Fruit fly (Drosophila melanogaster) whole organism, prepupa: ENCODE measurements around the gene CG34268.

Experiments
- CG3032 ChIP-seq: fragments of 200-800 bp; optimal IDR thresholded peaks from 2 replicates; lab custom pipeline; 2019; ENCODE audit warnings: missing biosample characterization, mild to moderate bottlenecking, missing genetic modification characterization, moderate library complexity
- CG34406 ChIP-seq: fragments of 200-800 bp; sonication (Bioruptor generic); optimal IDR thresholded peaks from 3 replicates; lab custom pipeline; 2016; ENCODE audit warnings: missing biosample characterization, missing genetic modification characterization
- Eip75B ChIP-seq: fragments of 200-800 bp; sonication (Bioruptor generic); optimal IDR thresholded peaks from 3 replicates; lab custom pipeline; 2016; ENCODE audit warnings: missing biosample characterization, missing genetic modification characterization
- Hr4 ChIP-seq: fragments of 200-800 bp; sonication (Bioruptor generic); optimal IDR thresholded peaks from 3 replicates; lab custom pipeline; 2016; ENCODE audit warnings: missing biosample characterization, missing genetic modification characterization
- Sox102F ChIP-seq: fragments of 200-800 bp; sonication (Bioruptor generic); optimal IDR thresholded peaks from 2 replicates; lab custom pipeline; 2016; ENCODE audit warnings: missing biosample characterization, mild to moderate bottlenecking, missing genetic modification characterization
- cyc ChIP-seq: fragments of 200-800 bp; sonication (Bioruptor generic); optimal IDR thresholded peaks from 3 replicates; lab custom pipeline; 2016; ENCODE audit warnings: missing biosample characterization, missing genetic modification characterization
- fd85E ChIP-seq: fragments of 200-800 bp; sonication (Bioruptor generic); optimal IDR thresholded peaks from 3 replicates; lab custom pipeline; 2016; ENCODE audit warnings: missing biosample characterization, missing genetic modification characterization
- net ChIP-seq: fragments of 200-800 bp; sonication (Bioruptor generic); optimal IDR thresholded peaks from 3 replicates; lab custom pipeline; 2016; ENCODE audit warnings: missing biosample characterization, missing genetic modification characterization

DNA sequence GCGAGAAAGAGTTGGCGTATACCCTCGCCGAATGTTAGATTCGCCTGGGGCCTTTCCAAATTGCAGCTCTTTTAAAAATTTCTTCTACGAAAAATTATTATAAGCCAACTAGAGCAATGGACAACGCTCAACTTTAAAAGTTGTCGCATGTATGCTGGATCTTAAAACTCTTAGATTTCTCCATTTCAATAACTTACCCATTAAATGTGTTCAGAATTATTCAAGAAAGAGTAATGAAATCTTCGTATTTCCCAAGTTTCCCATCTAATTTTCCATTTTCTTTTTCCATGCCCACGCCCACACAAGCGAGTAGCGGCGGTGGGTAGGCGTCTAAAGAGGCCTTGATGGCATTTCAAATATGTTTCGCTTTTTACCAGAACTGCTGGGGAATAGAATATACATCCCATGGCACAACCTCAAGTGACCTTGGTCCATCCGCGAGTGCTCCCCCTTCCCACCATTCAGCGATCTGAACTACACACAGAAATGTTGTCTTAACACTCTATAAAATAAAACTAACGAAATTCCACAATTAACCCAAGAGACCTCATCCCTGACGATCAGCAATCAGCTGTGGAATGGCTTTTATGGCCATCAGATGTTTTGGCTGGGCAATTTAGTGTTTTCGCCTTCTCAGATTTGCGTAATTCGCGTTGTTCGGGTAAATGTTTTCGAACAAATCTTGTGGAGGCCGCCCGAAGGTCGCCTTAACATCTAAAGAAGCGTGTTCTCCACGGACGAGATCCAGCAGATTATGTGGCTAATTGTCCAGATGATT lies 45.8 kb upstream of the CG34268 start:
- TF ChIP-seq net (GFP tag; lab: Kevin White, UChicago), result no peak
- TF ChIP-seq Eip75B (GFP tag; lab: Kevin White, UChicago), result no peak
- no peak for TF ChIP-seq cyc (GFP tag; lab: Kevin White, UChicago)
- TF ChIP-seq fd85E (GFP tag; lab: Kevin White, UChicago), result no peak
- TF ChIP-seq CG3032, result no peak
- TF ChIP-seq Hr4 (GFP tag; lab: Kevin White, UChicago), result no peak
- no peak for TF ChIP-seq CG34406 (GFP tag; lab: Kevin White, UChicago)
- TF ChIP-seq Sox102F, result no peak
